Worm (Caenorhabditis elegans) whole organism, L4/young adult: Measurements from ENCODE around the gene chil-6.

Experiments used
- W03F9.2 ChIP-seq: fragments of 150-350 bp; optimal IDR thresholded peaks from 2 replicates; lab custom pipeline; 2014; ENCODE audit warnings: missing biosample characterization, missing genetic modification characterization
- dao-5 ChIP-seq: sonication (generic microtip); optimal IDR thresholded peaks from 2 replicates; lab custom pipeline; 2016; ENCODE audit warnings: missing genotype, missing genetic modification characterization, moderate library complexity, missing compliant biosample characterization
- him-1 ChIP-seq: sonication (generic microtip); optimal IDR thresholded peaks from 2 replicates; lab custom pipeline; 2016; ENCODE audit warnings: missing genotype, missing genetic modification reagents, missing genetic modification characterization, missing compliant biosample characterization

ce11 chrII:9888549-9888948, 30.9 kb upstream of the chil-6 start:
- TF ChIP-seq him-1 (tag; lab: Kevin White, UChicago) (no peak), W03F9.2 (tag; lab: Kevin White, UChicago) (no peak), dao-5 (no peak)
